Worm (Caenorhabditis elegans) whole organism, L4/young adult: Measurements from ENCODE around the gene E02A10.4.

Source experiments
- W03F9.2 ChIP-seq: fragments of 150-350 bp; optimal IDR thresholded peaks from 2 replicates; lab custom pipeline; 2014; ENCODE audit warnings: missing biosample characterization, missing genetic modification characterization
- him-1 ChIP-seq: sonication (generic microtip); optimal IDR thresholded peaks from 2 replicates; lab custom pipeline; 2016; ENCODE audit warnings: missing genotype, missing genetic modification reagents, missing genetic modification characterization, missing compliant biosample characterization

DNA sequence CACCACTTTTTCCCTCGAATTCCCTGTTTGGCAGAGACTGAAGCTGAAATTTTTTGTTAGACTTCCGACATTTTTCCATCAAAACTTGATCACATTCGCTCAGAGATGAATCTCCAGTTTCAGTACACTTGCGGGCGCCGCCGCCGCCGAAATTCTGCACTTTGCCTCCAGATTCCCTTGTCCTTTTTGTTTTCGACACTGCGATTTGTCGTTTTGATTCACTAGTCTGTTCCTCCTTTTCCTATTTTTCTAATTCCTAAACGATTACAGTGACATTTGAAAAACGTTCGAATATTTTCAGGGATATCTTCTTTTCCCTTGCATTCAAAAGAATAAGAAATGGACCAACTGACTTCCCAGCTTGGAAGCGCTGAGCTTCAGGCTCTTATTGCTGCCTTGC lies 27.0 kb downstream of the E02A10.4 start, which contains the start of gene F45D3.2:
- no peak for TF ChIP-seq him-1 (tag; lab: Kevin White, UChicago)
- no peak for TF ChIP-seq W03F9.2 (tag; lab: Kevin White, UChicago)
